Fruit fly (Drosophila melanogaster) whole organism, adult: ENCODE data around the gene upd2.

Experiments used
- CG11617 ChIP-seq: fragments of 200-800 bp; sonication (Bioruptor generic); optimal IDR thresholded peaks from 2 replicates; lab custom pipeline; 2017; ENCODE audit warnings: mild to moderate bottlenecking, missing biosample characterization, missing genetic modification reagents, missing genetic modification characterization
- CG12768 ChIP-seq: fragments of 200-800 bp; sonication (Bioruptor generic); optimal IDR thresholded peaks from 2 replicates; lab custom pipeline; 2017; ENCODE audit warnings: missing biosample characterization, missing genetic modification characterization, mild to moderate bottlenecking, moderate library complexity, missing genetic modification reagents
- CG14711 ChIP-seq: fragments of 200-800 bp; sonication (Bioruptor generic); optimal IDR thresholded peaks from 2 replicates; lab custom pipeline; 2018; ENCODE audit warnings: missing biosample characterization, mild to moderate bottlenecking, missing genetic modification characterization, moderate library complexity
- CG1620 ChIP-seq: fragments of 200-800 bp; sonication (Bioruptor generic); optimal IDR thresholded peaks from 2 replicates; lab custom pipeline; 2016; ENCODE audit warnings: missing biosample characterization, missing genetic modification characterization
- CG33017 ChIP-seq: fragments of 200-800 bp; sonication (Bioruptor generic); optimal IDR thresholded peaks from 2 replicates; lab custom pipeline; 2018; ENCODE audit warnings: missing biosample characterization, mild to moderate bottlenecking, missing genetic modification characterization, moderate library complexity
- CG5204 ChIP-seq: fragments of 200-800 bp; sonication (Bioruptor generic); optimal IDR thresholded peaks from 2 replicates; lab custom pipeline; 2016; ENCODE audit warnings: missing biosample characterization, missing genetic modification characterization
- CG7045 ChIP-seq: fragments of 200-800 bp; sonication (Bioruptor generic); optimal IDR thresholded peaks from 2 replicates; lab custom pipeline; 2017; ENCODE audit warnings: missing biosample characterization, mild to moderate bottlenecking, missing genetic modification characterization
- CG7101 ChIP-seq: fragments of 200-800 bp; sonication (Bioruptor generic); optimal IDR thresholded peaks from 2 replicates; lab custom pipeline; 2018; ENCODE audit warnings: missing biosample characterization, mild to moderate bottlenecking, missing genetic modification characterization, moderate library complexity
- Clk ChIP-seq: fragments of 200-800 bp; sonication (Bioruptor generic); optimal IDR thresholded peaks from 2 replicates; lab custom pipeline; 2017; ENCODE audit warnings: missing biosample characterization, missing genetic modification characterization
- Crg-1 ChIP-seq: fragments of 200-800 bp; sonication (Bioruptor generic); optimal IDR thresholded peaks from 2 replicates; lab custom pipeline; 2016; ENCODE audit warnings: missing biosample characterization, missing genetic modification characterization
- Hr96 ChIP-seq: fragments of 200-800 bp; sonication (Bioruptor generic); optimal IDR thresholded peaks from 2 replicates; lab custom pipeline; 2016; ENCODE audit warnings: missing biosample characterization, missing genetic modification characterization
- Mnt ChIP-seq: fragments of 200-800 bp; sonication (Bioruptor generic); optimal IDR thresholded peaks from 2 replicates; lab custom pipeline; 2016; ENCODE audit warnings: missing biosample characterization, mild to moderate bottlenecking, missing genetic modification characterization
- bab1 ChIP-seq: fragments of 200-800 bp; sonication (Bioruptor generic); optimal IDR thresholded peaks from 3 replicates; lab custom pipeline; 2019; ENCODE audit warnings: missing biosample characterization, mild to moderate bottlenecking, missing genetic modification characterization, moderate library complexity
- cic ChIP-seq: fragments of 200-800 bp; sonication (Bioruptor generic); optimal IDR thresholded peaks from 2 replicates; lab custom pipeline; 2017; ENCODE audit warnings: missing biosample characterization, mild to moderate bottlenecking, missing genetic modification characterization, moderate library complexity
- cnc ChIP-seq, 2 experiments: fragments of >200 bp; optimal IDR thresholded peaks; 2 replicates each; lab custom pipeline; 2017
- kay ChIP-seq: fragments of 200-800 bp; sonication (Bioruptor generic); peaks from one replicate; lab custom pipeline; 2016; ENCODE audit warnings: missing biosample characterization, missing genetic modification characterization, borderline replicate concordance
- ovo ChIP-seq: fragments of 200-800 bp; sonication (Bioruptor generic); optimal IDR thresholded peaks from 2 replicates; lab custom pipeline; 2016; ENCODE audit warnings: missing biosample characterization, missing genetic modification characterization
- pad ChIP-seq: fragments of 200-800 bp; sonication (Bioruptor generic); optimal IDR thresholded peaks from 3 replicates; lab custom pipeline; 2017; ENCODE audit warnings: missing biosample characterization, missing genetic modification characterization, mild to moderate bottlenecking, moderate library complexity, missing genetic modification reagents
- tj ChIP-seq: fragments of 200-800 bp; sonication (Bioruptor generic); optimal IDR thresholded peaks from 3 replicates; lab custom pipeline; 2017; ENCODE audit warnings: missing biosample characterization, mild to moderate bottlenecking, missing genetic modification characterization, moderate library complexity
- toe ChIP-seq: fragments of 200-800 bp; sonication (Bioruptor generic); optimal IDR thresholded peaks from 2 replicates; lab custom pipeline; 2016; ENCODE audit warnings: missing biosample characterization, missing genetic modification characterization

upd2 gene

dm6 chrX:18273180-18274016, 30.3 kb upstream of the upd2 start:
- TF ChIP-seq CG14711 (tag; lab: Kevin White, UChicago) (no peak), CG7045 (GFP tag; lab: Kevin White, UChicago) (no peak), toe (GFP tag; lab: Kevin White, UChicago) (no peak), CG33017 (tag; lab: Kevin White, UChicago) (no peak), CG7101 (tag; lab: Kevin White, UChicago) (no peak), ovo (GFP tag; lab: Kevin White, UChicago) (no peak), Hr96 (GFP tag; lab: Kevin White, UChicago) (no peak), tj (GFP tag; lab: Kevin White, UChicago) (no peak), Crg-1 (GFP tag; lab: Kevin White, UChicago) (no peak), cnc (optimal IDR thresholded peaks at IDR 0.05; lab: Kevin White, UChicago) (no peak), CG1620 (GFP tag; lab: Kevin White, UChicago) (no peak)

- TF ChIP-seq CG7045 (GFP tag; lab: Kevin White, UChicago): no peak
- TF ChIP-seq Clk (GFP tag; lab: Kevin White, UChicago): no peak
- TF ChIP-seq CG5204 (GFP tag; lab: Kevin White, UChicago): no peak
- no peak for TF ChIP-seq cnc (optimal IDR thresholded peaks at IDR 0.05; lab: Kevin White, UChicago)
- TF ChIP-seq Crg-1 (GFP tag; lab: Kevin White, UChicago): no peak
- TF ChIP-seq CG7101 (tag; lab: Kevin White, UChicago): no peak
- TF ChIP-seq kay (GFP tag; lab: Kevin White, UChicago): no peak
- no peak for TF ChIP-seq Hr96 (GFP tag; lab: Kevin White, UChicago)
- no peak for TF ChIP-seq tj (GFP tag; lab: Kevin White, UChicago)
- no peak for TF ChIP-seq Mnt
- no peak for TF ChIP-seq CG12768 (GFP tag; lab: Kevin White, UChicago)
- no peak for TF ChIP-seq CG11617
- TF ChIP-seq CG14711 (tag; lab: Kevin White, UChicago): no peak
- no peak for TF ChIP-seq ovo (GFP tag; lab: Kevin White, UChicago)
- TF ChIP-seq CG33017 (tag; lab: Kevin White, UChicago): no peak
These were observed 29.3 kb upstream of the upd2 start for dm6 chrX:18272422-18272821.

dm6 chrX:18266846-18267245, 23.8 kb upstream of the upd2 start:
- TF ChIP-seq kay (GFP tag; lab: Kevin White, UChicago): no peak
- no peak for TF ChIP-seq cnc (optimal IDR thresholded peaks at IDR 0.05; lab: Kevin White, UChicago)
- no peak for TF ChIP-seq pad (GFP tag; lab: Kevin White, UChicago)
- TF ChIP-seq CG33017 (tag; lab: Kevin White, UChicago): no peak
- TF ChIP-seq CG1620 (GFP tag; lab: Kevin White, UChicago): no peak
- no peak for TF ChIP-seq CG7101 (tag; lab: Kevin White, UChicago)
- no peak for TF ChIP-seq cic (GFP tag; lab: Kevin White, UChicago)

- TF ChIP-seq Mnt (no peak), CG33017 (tag; lab: Kevin White, UChicago) (no peak), bab1 (GFP tag; lab: Kevin White, UChicago) (no peak), pad (GFP tag; lab: Kevin White, UChicago) (no peak), tj (GFP tag; lab: Kevin White, UChicago) (no peak), CG11617 (no peak), Crg-1 (GFP tag; lab: Kevin White, UChicago) (no peak), CG5204 (GFP tag; lab: Kevin White, UChicago) (no peak), Hr96 (GFP tag; lab: Kevin White, UChicago) (no peak), Clk (GFP tag; lab: Kevin White, UChicago) (no peak), CG12768 (GFP tag; lab: Kevin White, UChicago) (no peak), ovo (GFP tag; lab: Kevin White, UChicago) (no peak), toe (GFP tag; lab: Kevin White, UChicago) (no peak), CG7045 (GFP tag; lab: Kevin White, UChicago) (no peak), CG1620 (GFP tag; lab: Kevin White, UChicago) (no peak), kay (GFP tag; lab: Kevin White, UChicago) (no peak)
These were observed 20.3 kb upstream of the upd2 start for dm6 chrX:18263382-18263781.

- no peak for TF ChIP-seq Mnt
- no peak for TF ChIP-seq kay (GFP tag; lab: Kevin White, UChicago)
- no peak for TF ChIP-seq tj (GFP tag; lab: Kevin White, UChicago)
- TF ChIP-seq bab1 (GFP tag; lab: Kevin White, UChicago): no peak
- no peak for TF ChIP-seq toe (GFP tag; lab: Kevin White, UChicago)
- TF ChIP-seq pad (GFP tag; lab: Kevin White, UChicago): no peak
- no peak for TF ChIP-seq ovo (GFP tag; lab: Kevin White, UChicago)
- no peak for TF ChIP-seq CG12768 (GFP tag; lab: Kevin White, UChicago)
- TF ChIP-seq cnc (optimal IDR thresholded peaks at IDR 0.05; lab: Kevin White, UChicago): no peak
- TF ChIP-seq CG7101 (tag; lab: Kevin White, UChicago): no peak
- TF ChIP-seq CG5204 (GFP tag; lab: Kevin White, UChicago): no peak
- no peak for TF ChIP-seq cic (GFP tag; lab: Kevin White, UChicago)
- no peak for TF ChIP-seq Hr96 (GFP tag; lab: Kevin White, UChicago)
- TF ChIP-seq Clk (GFP tag; lab: Kevin White, UChicago): no peak
These were observed 19.1 kb upstream of the upd2 start for dm6 chrX:18262151-18262550.
